Fruit fly (Drosophila melanogaster): ENCODE results near the gene CG6184.

CG6184 gene

DNA sequence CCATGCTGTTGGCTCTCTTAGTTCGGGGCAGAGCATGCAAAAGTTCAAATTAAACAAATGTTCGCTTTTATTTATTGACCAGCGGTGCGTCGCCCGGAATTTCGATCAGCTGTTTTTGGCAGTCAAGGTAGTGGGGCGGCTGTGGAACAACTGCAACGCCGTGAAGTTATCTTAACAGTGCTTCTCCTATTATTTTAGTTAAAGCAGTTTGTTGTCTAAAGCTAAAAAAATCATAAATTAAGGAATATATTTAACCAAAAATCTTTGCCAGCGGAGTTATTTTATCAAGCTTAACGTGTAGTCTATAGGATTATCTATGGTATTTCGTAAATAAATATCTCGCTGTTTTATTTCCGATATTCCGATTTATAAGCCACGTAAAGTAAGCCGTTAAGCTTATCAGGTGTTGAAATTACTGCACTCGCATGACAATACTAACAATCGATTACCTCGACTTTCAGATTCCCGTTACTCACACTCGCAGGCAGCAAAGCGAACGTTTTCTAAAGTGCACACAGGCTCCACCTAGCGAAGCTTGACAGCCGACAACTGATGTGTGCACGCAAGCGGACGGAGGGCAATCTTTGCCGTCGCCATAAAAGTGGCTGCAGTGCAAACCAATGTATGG is 9.3 kb downstream of the CG6184 start, which contains the start of the genes CG6195 and CG31220:
CG6195 (minus strand) TSS at position 122 of the 628 bp plus-strand sequence.
CG31220 (plus strand) TSS at position 199 of the 628 bp plus-strand sequence.
- peak; percentile 29; the same call in 1 of the 2 replicates for TF ChIP-seq onecut (GFP tag; IDR thresholded peaks at IDR 0.05)
- peak; percentile 36 for TF ChIP-seq CG13775 (GFP tag; optimal IDR thresholded peaks at IDR 0.05)
- 0 out of 3 replicates have a peak, but pooled peaks have one; percentile 44 for TF ChIP-seq CG6791 (GFP tag; IDR thresholded peaks at IDR 0.05; ENCODE audit: partially characterized antibody)
- peak; percentile 86 for TF ChIP-seq sens (GFP tag)
- TF ChIP-seq CG4424 (GFP tag; optimal IDR thresholded peaks at IDR 0.05) = no peak
- peak; percentile 100 for TF ChIP-seq CG1603 (tag; optimal IDR thresholded peaks at IDR 0.05)
- TF ChIP-seq NfI (GFP tag; optimal IDR thresholded peaks at IDR 0.05) = peak; percentile 23
- peak; percentile 26; the same call in 1 of the 3 replicates for TF ChIP-seq CG14860 (GFP tag; IDR thresholded peaks at IDR 0.05; ENCODE audit: partially characterized antibody)
- TF ChIP-seq CG7839 (tag; optimal IDR thresholded peaks at IDR 0.05) = peak; percentile 23
- TF ChIP-seq CG5245 (GFP tag; optimal IDR thresholded peaks at IDR 0.05) = peak; percentile 89
- TF ChIP-seq ssp (GFP tag; IDR thresholded peaks at IDR 0.05) = 0 out of 2 replicates have a peak, but pooled peaks have one; percentile 22
- peak; percentile 70 for TF ChIP-seq pzg (GFP tag; optimal IDR thresholded peaks at IDR 0.05)
- TF ChIP-seq CG30020 (tag; optimal IDR thresholded peaks at IDR 0.05) = peak; percentile 90
- no peak for TF ChIP-seq CG15073 (GFP tag; optimal IDR thresholded peaks at IDR 0.05)
- peak; percentile 45 for TF ChIP-seq Rfx (GFP tag; IDR thresholded peaks at IDR 0.05)
- peak; percentile 8; the same call in 1 of the 3 replicates for TF ChIP-seq otp (GFP tag; IDR thresholded peaks at IDR 0.05)
- TF ChIP-seq nau (GFP tag; optimal IDR thresholded peaks at IDR 0.05) = no peak
- peak; percentile 8 for TF ChIP-seq lilli (GFP tag; optimal IDR thresholded peaks at IDR 0.05)
- no peak; the same call in 2 of the 3 replicates for TF ChIP-seq CG34422 (GFP tag; IDR thresholded peaks at IDR 0.05)
- TF ChIP-seq p53 (GFP tag; optimal IDR thresholded peaks at IDR 0.05) = no peak
- TF ChIP-seq CG17385 (GFP tag; optimal IDR thresholded peaks at IDR 0.05) = no peak
- no peak for TF ChIP-seq usp (GFP tag; optimal IDR thresholded peaks at IDR 0.05)
- TF ChIP-seq MBD-R2 (GFP tag; IDR thresholded peaks at IDR 0.05) = peak; percentile 92
- TF ChIP-seq CG3995 (GFP tag; optimal IDR thresholded peaks at IDR 0.05) = peak; percentile 32
- TF ChIP-seq CG10431 (GFP tag; optimal IDR thresholded peaks at IDR 0.05) = peak; percentile 17
- 0 out of 2 replicates have a peak, but pooled peaks have one; percentile 10 for TF ChIP-seq ato (GFP tag; IDR thresholded peaks at IDR 0.05; ENCODE audit: partially characterized antibody)
- 0 out of 2 replicates have a peak, but pooled peaks have one; percentile 14 for TF ChIP-seq Atf6 (GFP tag; IDR thresholded peaks at IDR 0.05)
- no peak for TF ChIP-seq CG13894 (tag; optimal IDR thresholded peaks at IDR 0.05)
- no peak for TF ChIP-seq CG7372 (GFP tag; IDR thresholded peaks at IDR 0.05)
- TF ChIP-seq sob (GFP tag; IDR thresholded peaks at IDR 0.05) = 0 out of 2 replicates have a peak, but pooled peaks have one; percentile 28
- TF ChIP-seq sna (GFP tag; IDR thresholded peaks at IDR 0.05; ENCODE audit: partially characterized antibody) = 0 out of 2 replicates have a peak, but pooled peaks have one; percentile 11
- TF ChIP-seq Dref (GFP tag; IDR thresholded peaks at IDR 0.05) = peak; percentile 51
- TF ChIP-seq Dp (GFP tag; optimal IDR thresholded peaks at IDR 0.05) = peak; percentile 42
- TF ChIP-seq pros (GFP tag; optimal IDR thresholded peaks at IDR 0.05) = no peak
- TF ChIP-seq CG4282 (GFP tag; optimal IDR thresholded peaks at IDR 0.05) = peak; percentile 26
- peak; percentile 44 to 49 for TF ChIP-seq dpn (GFP tag; optimal IDR thresholded peaks at IDR 0.05)
- no peak for TF ChIP-seq CG11723 (GFP tag; optimal IDR thresholded peaks at IDR 0.05)
- TF ChIP-seq slbo (GFP tag; IDR thresholded peaks at IDR 0.05) = peak; percentile 33; the same call in 1 of the 2 replicates
- peak; percentile 10 for TF ChIP-seq CG9437 (GFP tag; optimal IDR thresholded peaks at IDR 0.05)
- 0 out of 2 replicates have a peak, but pooled peaks have one; percentile 20 for TF ChIP-seq Awh (GFP tag; IDR thresholded peaks at IDR 0.05)
- TF ChIP-seq H2.0 (GFP tag; IDR thresholded peaks at IDR 0.05) = peak; percentile 44; the same call in 1 of the 2 replicates
- TF ChIP-seq CG2120 (GFP tag; optimal IDR thresholded peaks at IDR 0.05) = peak; percentile 20
- peak; percentile 27 for TF ChIP-seq HmgZ (tag; optimal IDR thresholded peaks at IDR 0.05)
- TF ChIP-seq CG17186 (GFP tag; optimal IDR thresholded peaks at IDR 0.05) = peak; percentile 14
- TF ChIP-seq vvl (GFP tag; IDR thresholded peaks at IDR 0.05) = peak; percentile 64
- TF ChIP-seq sug (tag; optimal IDR thresholded peaks at IDR 0.05) = peak; percentile 12
- TF ChIP-seq unc-4 (GFP tag; IDR thresholded peaks at IDR 0.05; ENCODE audit: partially characterized antibody) = 0 out of 2 replicates have a peak, but pooled peaks have one; percentile 41
- peak; percentile 34 for TF ChIP-seq NC2β (GFP tag; optimal IDR thresholded peaks at IDR 0.05)
- TF ChIP-seq CG10267 (tag; optimal IDR thresholded peaks at IDR 0.05) = peak; percentile 26
